Fruit fly (Drosophila melanogaster) S2 (cell line): ENCODE results near the gene Ttc30.

Experiments
- CG8478 ChIP-seq: fragments of >200 bp; optimal IDR thresholded peaks from 2 replicates; lab custom pipeline; 2018
- CTCF ChIP-seq, 2 experiments: fragments of >200 bp; optimal IDR thresholded peaks; 2 replicates each; lab custom pipeline; 2018

- no peak for TF ChIP-seq CG8478
- no peak for TF ChIP-seq CTCF (optimal IDR thresholded peaks at IDR 0.05; lab: Kevin White, UChicago)
These were observed 32.2 kb upstream of the Ttc30 start for dm6 chr2L:13074383-13074782.
